Worm (Caenorhabditis elegans): ENCODE measurements around the gene B0361.14.

DNA sequence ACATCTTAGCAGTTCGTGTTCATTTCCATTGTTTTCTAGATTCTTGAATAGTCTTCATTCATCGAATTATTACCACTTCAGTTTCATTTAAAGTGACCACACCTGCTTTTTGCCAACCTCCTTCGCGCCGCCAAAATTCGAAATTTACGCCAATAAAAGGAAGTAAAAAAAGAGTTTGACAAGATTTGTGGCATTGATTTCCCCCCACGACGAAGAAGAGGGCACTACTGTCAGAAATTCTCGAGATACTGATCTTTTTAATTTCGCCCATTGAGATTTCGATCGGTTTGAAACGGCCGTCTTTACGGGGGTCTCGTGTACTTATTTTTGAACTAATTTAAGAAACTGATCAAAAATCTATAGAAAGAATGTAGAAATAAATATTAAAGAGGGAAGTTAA lies 2.3 kb upstream of the B0361.14 start:
- TF ChIP-seq sptf-1 (tag; optimal IDR thresholded peaks at IDR 0.05) (no peak), mep-1 (tag; optimal IDR thresholded peaks at IDR 0.05) (no peak), unc-62 (GFP tag; optimal IDR thresholded peaks at IDR 0.05) (no peak), unc-39 (tag; optimal IDR thresholded peaks at IDR 0.05) (no peak), nhr-12 (tag; optimal IDR thresholded peaks at IDR 0.05) (no peak)

Measured in whole organism, mixed stage, embryonic.